Worm (Caenorhabditis elegans) whole organism, young adult: ENCODE results near the gene ZK84.4.

ENCODE experiments used
- B0019.2 ChIP-seq: fragments of 200-800 bp; sonication (Bioruptor generic); conservative IDR thresholded peaks from 2 replicates; pipeline ENCODE4 v1.3.6; 2022; ENCODE audit warnings: missing genetic modification reagents, missing genetic modification characterization, missing compliant biosample characterization
- B0035.1 ChIP-seq: sonication (generic microtip); optimal IDR thresholded peaks from 2 replicates; lab custom pipeline; 2016; ENCODE audit warnings: missing genetic modification characterization, mild to moderate bottlenecking, missing compliant biosample characterization, missing genotype, missing genetic modification reagents
- C17E4.6 ChIP-seq: fragments of 200-800 bp; sonication (Bioruptor generic); IDR thresholded peaks from 2 replicates; pipeline ENCODE4 v1.3.6; 2022; ENCODE audit warnings: missing genetic modification reagents, missing genetic modification characterization, missing compliant biosample characterization
- F23B12.7 ChIP-seq: sonication (generic microtip); optimal IDR thresholded peaks from 2 replicates; lab custom pipeline; 2017; ENCODE audit warnings: missing genetic modification characterization, mild to moderate bottlenecking, missing compliant biosample characterization, antibody characterized with exemption, moderate library complexity; ENCODE audit not compliant: insufficient read depth
- F33H1.4 ChIP-seq: fragments of 200-800 bp; sonication (Bioruptor generic); IDR thresholded peaks from 2 replicates; pipeline ENCODE4 v1.3.6; 2022; ENCODE audit warnings: missing genetic modification reagents, missing genetic modification characterization, missing compliant biosample characterization
- F37B4.10 ChIP-seq: fragments of 200-800 bp; sonication (Bioruptor generic); IDR thresholded peaks from 2 replicates; pipeline ENCODE4 v1.3.6; 2022; ENCODE audit warnings: missing genetic modification characterization, missing compliant biosample characterization
- F52B5.7 ChIP-seq: sonication (generic microtip); optimal IDR thresholded peaks from 2 replicates; lab custom pipeline; 2016; ENCODE audit warnings: mild to moderate bottlenecking, missing genetic modification characterization, missing compliant biosample characterization
- K12H6.12 ChIP-seq: fragments of 200-800 bp; sonication (Bioruptor generic); optimal IDR thresholded peaks from 2 replicates; lab custom pipeline; 2018; ENCODE audit warnings: mild to moderate bottlenecking, missing genetic modification characterization, missing compliant biosample characterization
- T26A5.8 ChIP-seq: sonication (generic microtip); optimal IDR thresholded peaks from 2 replicates; lab custom pipeline; 2016; ENCODE audit warnings: missing genetic modification characterization, missing compliant biosample characterization
- Y56A3A.18 ChIP-seq: fragments of 200-800 bp; sonication (Bioruptor generic); IDR thresholded peaks from 2 replicates; pipeline ENCODE4 v1.3.6; 2022; ENCODE audit warnings: missing genetic modification reagents, missing genetic modification characterization, missing compliant biosample characterization
- aptf-3 ChIP-seq: fragments of 200-800 bp; sonication (Bioruptor generic); IDR thresholded peaks from 2 replicates; pipeline ENCODE4 v1.3.6; 2022; ENCODE audit warnings: missing genetic modification characterization, missing compliant biosample characterization
- athp-1 ChIP-seq: sonication (generic microtip); optimal IDR thresholded peaks from 2 replicates; lab custom pipeline; 2017; ENCODE audit warnings: mild to moderate bottlenecking, missing genetic modification characterization, missing compliant biosample characterization
- attf-3 ChIP-seq: fragments of 200-800 bp; sonication (Bioruptor generic); conservative IDR thresholded peaks from 2 replicates; pipeline ENCODE4 v1.3.6; 2022; ENCODE audit warnings: missing genetic modification reagents, missing genetic modification characterization, missing compliant biosample characterization
- ccch-3 ChIP-seq: fragments of 200-800 bp; sonication (Bioruptor generic); optimal IDR thresholded peaks from 2 replicates; lab custom pipeline; 2018; ENCODE audit warnings: mild to moderate bottlenecking, missing genetic modification characterization, missing compliant biosample characterization
- cebp-1 ChIP-seq, 2 experiments: fragments of 200-800 bp in 1 of 2; sonication (Bioruptor generic) in 1 of 2; sonication (generic microtip) in 1 of 2; IDR thresholded peaks in 1 of 2; optimal IDR thresholded peaks in 1 of 2; 2 replicates each; pipeline versions ENCODE4 v1.3.6 to Lab custom; 2017 to 2022; ENCODE audit warnings: missing compliant biosample characterization in 2 of 2, missing genetic modification characterization in 2 of 2, mild to moderate bottlenecking in 1 of 2, missing genetic modification reagents in 1 of 2, moderate library complexity in 1 of 2
- ceh-100 ChIP-seq: fragments of 200-800 bp; sonication (Bioruptor generic); IDR thresholded peaks from 2 replicates; pipeline ENCODE4 v1.3.6; 2022; ENCODE audit warnings: missing genetic modification reagents, missing genetic modification characterization, missing compliant biosample characterization
- chd-7 ChIP-seq: sonication (generic microtip); optimal IDR thresholded peaks from 2 replicates; lab custom pipeline; 2016; ENCODE audit warnings: mild to moderate bottlenecking, missing genetic modification characterization, moderate library complexity, missing compliant biosample characterization
- dpl-1 ChIP-seq: fragments of 150-350 bp; optimal IDR thresholded peaks from 2 replicates; lab custom pipeline; 2014; ENCODE audit warnings: missing biosample characterization, missing genetic modification reagents, missing genetic modification characterization
- egrh-3 ChIP-seq: fragments of 200-800 bp; sonication (Bioruptor generic); IDR thresholded peaks from 2 replicates; pipeline ENCODE4 v1.3.6; 2022; ENCODE audit warnings: missing genetic modification reagents, missing genetic modification characterization, missing compliant biosample characterization
- ets-4 ChIP-seq: fragments of 200-800 bp; sonication (Bioruptor generic); optimal IDR thresholded peaks from 2 replicates; lab custom pipeline; 2018; ENCODE audit warnings: mild to moderate bottlenecking, missing genetic modification characterization, missing compliant biosample characterization
- gei-17 ChIP-seq: fragments of 200-800 bp; sonication (Bioruptor generic); optimal IDR thresholded peaks from 2 replicates; lab custom pipeline; 2018; ENCODE audit warnings: mild to moderate bottlenecking, missing genetic modification characterization, missing compliant biosample characterization
- lag-1 ChIP-seq: fragments of 200-800 bp; sonication (Bioruptor generic); IDR thresholded peaks from 2 replicates; pipeline ENCODE4 v1.3.6; 2022; ENCODE audit warnings: missing genetic modification reagents, missing genetic modification characterization, missing compliant biosample characterization
- let-526 ChIP-seq: fragments of 200-800 bp; sonication (Bioruptor generic); IDR thresholded peaks from 2 replicates; pipeline ENCODE4 v1.3.6; 2022; ENCODE audit warnings: missing genetic modification reagents, missing genetic modification characterization, missing compliant biosample characterization
- lin-26 ChIP-seq: fragments of 200-800 bp; sonication (Bioruptor generic); IDR thresholded peaks from 2 replicates; pipeline ENCODE4 v1.3.6; 2022; ENCODE audit warnings: missing genetic modification reagents, missing genetic modification characterization, missing compliant biosample characterization
- lin-35 ChIP-seq, 3 experiments: fragments of 150-350 bp in 2 of 3; sonication (generic microtip) in 1 of 3; optimal IDR thresholded peaks; 2 replicates each; lab custom pipeline; 2014 to 2018; ENCODE audit warnings: missing biosample characterization in 3 of 3, missing genetic modification characterization in 3 of 3, missing genetic modification reagents in 3 of 3
- lsl-1 ChIP-seq: fragments of 200-800 bp; sonication (Bioruptor generic); optimal IDR thresholded peaks from 2 replicates; lab custom pipeline; 2018; ENCODE audit warnings: mild to moderate bottlenecking, missing genetic modification characterization, moderate library complexity, missing compliant biosample characterization
- lsy-27 ChIP-seq: sonication (generic microtip); optimal IDR thresholded peaks from 2 replicates; lab custom pipeline; 2017; ENCODE audit warnings: missing genetic modification characterization, mild to moderate bottlenecking, missing compliant biosample characterization, antibody characterized with exemption, missing genotype, borderline replicate concordance; ENCODE audit not compliant: insufficient read depth
- madf-10 ChIP-seq: sonication (generic microtip); optimal IDR thresholded peaks from 2 replicates; lab custom pipeline; 2016; ENCODE audit warnings: mild to moderate bottlenecking, missing genetic modification characterization, missing compliant biosample characterization
- madf-8 ChIP-seq: fragments of 200-800 bp; sonication (Bioruptor generic); conservative IDR thresholded peaks from 2 replicates; pipeline ENCODE4 v1.3.6; 2022; ENCODE audit warnings: missing genetic modification reagents, missing genetic modification characterization, missing compliant biosample characterization
- mes-4 ChIP-seq: sonication (generic microtip); optimal IDR thresholded peaks from 2 replicates; lab custom pipeline; 2016; ENCODE audit warnings: missing genotype, missing genetic modification characterization, missing compliant biosample characterization
- nhr-120 ChIP-seq: fragments of 200-800 bp; sonication (Bioruptor generic); IDR thresholded peaks from 2 replicates; pipeline ENCODE4 v1.3.6; 2022; ENCODE audit warnings: missing genetic modification characterization, missing compliant biosample characterization
- nhr-179 ChIP-seq: sonication (generic microtip); optimal IDR thresholded peaks from 2 replicates; lab custom pipeline; 2016; ENCODE audit warnings: mild to moderate bottlenecking, missing genetic modification characterization, missing compliant biosample characterization
- pbrm-1 ChIP-seq: fragments of 200-800 bp; sonication (Bioruptor generic); IDR thresholded peaks from 2 replicates; pipeline ENCODE4 v1.3.6; 2022; ENCODE audit warnings: missing genetic modification reagents, missing genetic modification characterization, missing compliant biosample characterization
- sea-2 ChIP-seq: fragments of 200-800 bp; sonication (Bioruptor generic); IDR thresholded peaks from 2 replicates; pipeline ENCODE4 v1.3.6; 2022; ENCODE audit warnings: missing genetic modification characterization, missing compliant biosample characterization
- snpc-1.1 ChIP-seq: sonication (generic microtip); optimal IDR thresholded peaks from 2 replicates; lab custom pipeline; 2017; ENCODE audit warnings: missing genetic modification characterization, mild to moderate bottlenecking, missing compliant biosample characterization, antibody characterized with exemption, moderate library complexity, missing genotype, missing genetic modification reagents; ENCODE audit not compliant: insufficient read depth
- somi-1 ChIP-seq: fragments of 200-800 bp; sonication (Bioruptor generic); optimal IDR thresholded peaks from 2 replicates; lab custom pipeline; 2018; ENCODE audit warnings: mild to moderate bottlenecking, missing genetic modification characterization, missing compliant biosample characterization
- unc-62 ChIP-seq: fragments of 150-350 bp; optimal IDR thresholded peaks from 2 replicates; lab custom pipeline; 2014; ENCODE audit warnings: missing biosample characterization, missing genetic modification reagents, missing genetic modification characterization
- xnd-1 ChIP-seq: sonication (generic microtip); optimal IDR thresholded peaks from 2 replicates; lab custom pipeline; 2016; ENCODE audit warnings: missing genotype, missing genetic modification reagents, missing genetic modification characterization, missing compliant biosample characterization
- ztf-18 ChIP-seq: sonication (generic microtip); optimal IDR thresholded peaks from 2 replicates; lab custom pipeline; 2016; ENCODE audit warnings: missing genotype, mild to moderate bottlenecking, missing genetic modification characterization, missing compliant biosample characterization
- ztf-22 ChIP-seq: fragments of 200-800 bp; sonication (Bioruptor generic); optimal IDR thresholded peaks from 2 replicates; lab custom pipeline; 2018; ENCODE audit warnings: mild to moderate bottlenecking, missing genetic modification characterization, moderate library complexity, missing compliant biosample characterization

ZK84.4 gene

DNA sequence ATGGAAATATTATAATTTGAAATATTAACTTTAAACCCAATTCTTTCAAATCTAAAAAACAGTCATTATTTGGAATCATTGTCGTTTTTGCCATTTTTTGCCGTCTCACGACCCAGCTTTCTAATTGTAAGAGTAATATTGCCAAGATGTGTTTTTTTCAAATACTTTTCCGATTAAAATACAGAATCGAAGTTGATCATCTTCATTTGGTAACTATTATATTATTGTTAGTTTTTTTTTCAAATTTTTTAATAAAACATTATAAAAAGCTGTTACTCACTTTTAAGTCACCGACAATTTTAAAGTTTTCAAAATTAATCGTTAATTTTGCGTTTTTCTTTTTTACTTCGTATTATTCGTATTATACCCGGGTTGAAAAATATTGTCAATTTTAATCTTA lies 11.5 kb downstream of the ZK84.4 start, which contains the start of gene ins-5:
Gene ins-5 (plus strand): TSS at position 301 of the 400 bp plus-strand sequence.
- no peak for TF ChIP-seq Y56A3A.18 (GFP tag; lab: Robert Waterston, UW)
- no peak for TF ChIP-seq lin-35 (GFP tag; optimal IDR thresholded peaks at IDR 0.05; lab: Kevin White, UChicago)
- no peak for TF ChIP-seq madf-8 (GFP tag; lab: Robert Waterston, UW)
- no peak for TF ChIP-seq lin-26 (GFP tag; lab: Robert Waterston, UW)
- no peak for TF ChIP-seq unc-62 (GFP tag; lab: Kevin White, UChicago)
- TF ChIP-seq sea-2, result no peak
- TF ChIP-seq gei-17 (GFP tag; lab: Kevin White, UChicago), result no peak
- TF ChIP-seq cebp-1 (GFP tag; IDR thresholded peaks at IDR 0.05; lab: Robert Waterston, UW), result no peak
- TF ChIP-seq cebp-1 (tag; optimal IDR thresholded peaks at IDR 0.05; lab: Kevin White, UChicago), result no peak
- TF ChIP-seq F52B5.7 (tag; lab: Kevin White, UChicago), result no peak
- no peak for TF ChIP-seq ztf-18
- no peak for TF ChIP-seq F37B4.10
- no peak for TF ChIP-seq aptf-3 (GFP tag; lab: Robert Waterston, UW)
- no peak for TF ChIP-seq egrh-3 (GFP tag; lab: Robert Waterston, UW)
- TF ChIP-seq let-526 (GFP tag; lab: Robert Waterston, UW), result no peak
- TF ChIP-seq chd-7 (tag; lab: Kevin White, UChicago), result no peak

DNA sequence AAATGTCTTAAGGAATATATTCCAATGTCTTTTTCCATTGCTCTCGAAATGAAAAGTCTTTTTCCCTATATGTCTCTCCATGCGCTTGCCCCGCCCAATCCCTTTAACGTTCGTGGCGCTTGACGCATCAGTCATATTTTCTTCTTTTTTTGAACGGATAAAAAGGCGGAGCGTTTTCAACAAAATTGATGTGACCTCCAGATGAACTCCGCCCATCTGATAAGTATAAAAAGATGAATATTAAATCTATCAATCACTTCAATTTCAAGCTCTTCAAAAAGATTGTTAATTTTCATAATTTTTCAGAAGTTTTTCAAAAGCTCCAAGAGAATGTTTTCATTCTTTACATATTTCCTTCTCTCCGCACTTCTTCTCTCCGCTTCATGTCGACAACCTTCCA lies 12.7 kb downstream of the ZK84.4 start, which contains the start of gene ins-4:
Gene ins-4 (plus strand): TSS at position 301 of the 400 bp plus-strand sequence.
- TF ChIP-seq ceh-100 (GFP tag; lab: Robert Waterston, UW) (no peak), lag-1 (GFP tag; lab: Robert Waterston, UW) (no peak), snpc-1.1 (tag; lab: Kevin White, UChicago) (no peak), dpl-1 (no peak), nhr-179 (tag; lab: Kevin White, UChicago) (no peak), pbrm-1 (GFP tag; lab: Robert Waterston, UW) (no peak), mes-4 (tag; lab: Kevin White, UChicago) (no peak), F23B12.7 (tag; lab: Kevin White, UChicago) (no peak), B0019.2 (GFP tag; lab: Robert Waterston, UW) (no peak), xnd-1 (tag; lab: Kevin White, UChicago) (no peak), ets-4 (no peak), lsy-27 (tag; lab: Kevin White, UChicago) (no peak), sea-2 (no peak), attf-3 (GFP tag; lab: Robert Waterston, UW) (no peak)

DNA sequence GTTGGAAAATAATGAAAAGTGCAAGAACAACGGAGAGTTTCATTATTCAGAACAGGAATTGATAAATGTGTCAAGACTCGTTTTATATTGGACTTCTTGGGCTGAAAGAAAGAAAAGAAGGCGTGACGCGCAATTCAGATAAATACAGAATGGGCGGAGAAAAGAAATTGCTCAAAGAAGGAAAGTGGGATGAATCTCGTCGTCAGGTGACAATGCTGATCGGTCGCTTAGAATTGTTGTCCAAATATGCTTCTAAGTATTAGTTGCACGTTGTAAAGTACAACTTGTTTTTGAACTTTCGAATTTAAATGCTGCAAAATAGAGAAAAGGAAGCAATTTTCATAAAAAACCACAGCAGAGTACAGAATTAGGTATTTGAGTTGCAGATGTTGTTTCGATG lies 18.1 kb downstream of the ZK84.4 start, which contains the start of gene ins-3:
Gene ins-3 (minus strand): TSS at position 101 of the 400 bp plus-strand sequence.
- TF ChIP-seq aptf-3 (GFP tag; lab: Robert Waterston, UW), result no peak
- TF ChIP-seq egrh-3 (GFP tag; lab: Robert Waterston, UW), result no peak

ce11 chrII:5988224-5988623 lies 20.6 kb downstream of the ZK84.4 start, which contains the start of gene ins-2:
ins-2 (plus strand) TSS chrII:5988524.
- TF ChIP-seq lsl-1 (GFP tag; lab: Kevin White, UChicago) (no peak), ccch-3 (GFP tag; lab: Kevin White, UChicago) (no peak), ztf-18 (no peak), nhr-179 (tag; lab: Kevin White, UChicago) (no peak)

ce11 chrII:5974878-5975277 lies 33.9 kb downstream of the ZK84.4 start, which contains the start of gene B0034.5:
B0034.5 (minus strand) TSS chrII:5974978.
- TF ChIP-seq F52B5.7 (tag; lab: Kevin White, UChicago), result no peak
- no peak for TF ChIP-seq lin-26 (GFP tag; lab: Robert Waterston, UW)
- no peak for TF ChIP-seq somi-1 (GFP tag; lab: Kevin White, UChicago)
- TF ChIP-seq F33H1.4, result no peak
- TF ChIP-seq ztf-22 (GFP tag; lab: Kevin White, UChicago), result no peak
- no peak for TF ChIP-seq B0035.1 (tag; lab: Kevin White, UChicago)
- TF ChIP-seq madf-10 (tag; lab: Kevin White, UChicago), result no peak
- no peak for TF ChIP-seq athp-1 (tag; lab: Kevin White, UChicago)
- no peak for TF ChIP-seq C17E4.6
- TF ChIP-seq K12H6.12 (tag; lab: Kevin White, UChicago), result no peak
- TF ChIP-seq T26A5.8, result no peak
- no peak for TF ChIP-seq nhr-120 (GFP tag; lab: Robert Waterston, UW)
